Fruit fly (Drosophila melanogaster) whole organism, embryonic: ENCODE results near the gene Lrrk.

ENCODE experiments used
- Ada2b ChIP-seq: fragments of 200-800 bp; sonication (Bioruptor generic); IDR thresholded peaks from 2 replicates; pipeline ENCODE4 v1.3.6; 2022; ENCODE audit warnings: missing biosample characterization, missing genetic modification characterization
- Bteb2 ChIP-seq: fragments of 200-800 bp; sonication (Bioruptor generic); optimal IDR thresholded peaks from 2 replicates; lab custom pipeline; 2016; ENCODE audit warnings: missing biosample characterization, missing genetic modification characterization
- CG12299 ChIP-seq: fragments of 200-800 bp; sonication (Bioruptor generic); optimal IDR thresholded peaks from 2 replicates; lab custom pipeline; 2018; ENCODE audit warnings: missing biosample characterization, mild to moderate bottlenecking, missing genetic modification characterization
- CG1233 ChIP-seq: fragments of 200-800 bp; sonication (Bioruptor generic); optimal IDR thresholded peaks from 4 replicates; lab custom pipeline; 2018; ENCODE audit warnings: missing biosample characterization, mild to moderate bottlenecking, missing genetic modification characterization
- CG13287 ChIP-seq: fragments of 200-800 bp; sonication (Bioruptor generic); IDR thresholded peaks from 2 replicates; pipeline ENCODE4 v1.3.6; 2022; ENCODE audit warnings: missing biosample characterization, missing genetic modification characterization; ENCODE audit not compliant: partially characterized antibody
- CG14050 ChIP-seq: fragments of 200-800 bp; sonication (Bioruptor generic); IDR thresholded peaks from 3 replicates; pipeline ENCODE4 v1.3.6; 2022; ENCODE audit warnings: missing biosample characterization, missing genetic modification characterization
- CG14667 ChIP-seq: fragments of 200-800 bp; sonication (Bioruptor generic); IDR thresholded peaks from 2 replicates; pipeline ENCODE4 v1.3.6; 2022; ENCODE audit warnings: missing biosample characterization, missing genetic modification characterization
- CG14860 ChIP-seq: fragments of 200-800 bp; sonication (Bioruptor generic); IDR thresholded peaks from 3 replicates; pipeline ENCODE4 v1.3.6; 2022; ENCODE audit warnings: missing biosample characterization, missing genetic modification characterization; ENCODE audit not compliant: partially characterized antibody
- CG15514 ChIP-seq: fragments of 200-800 bp; sonication (Bioruptor generic); optimal IDR thresholded peaks from 3 replicates; lab custom pipeline; 2017; ENCODE audit warnings: missing biosample characterization, missing genetic modification characterization, mild to moderate bottlenecking, moderate library complexity, missing genetic modification reagents
- CG17568 ChIP-seq: fragments of 200-800 bp; sonication (Bioruptor generic); optimal IDR thresholded peaks from 2 replicates; lab custom pipeline; 2018; ENCODE audit warnings: missing biosample characterization, mild to moderate bottlenecking, missing genetic modification characterization, moderate library complexity
- CG1792 ChIP-seq: fragments of 200-800 bp; sonication (Bioruptor generic); optimal IDR thresholded peaks from 2 replicates; lab custom pipeline; 2016; ENCODE audit warnings: missing biosample characterization, missing genetic modification characterization
- CG18764 ChIP-seq: fragments of 200-800 bp; sonication (Bioruptor generic); optimal IDR thresholded peaks from 3 replicates; lab custom pipeline; 2016; ENCODE audit warnings: missing biosample characterization, missing genetic modification characterization
- CG2889 ChIP-seq: fragments of 200-800 bp; sonication (Bioruptor generic); IDR thresholded peaks from 3 replicates; pipeline ENCODE4 v1.3.6; 2022; ENCODE audit warnings: missing biosample characterization, missing genetic modification characterization
- CG33557 ChIP-seq: fragments of 200-800 bp; sonication (Bioruptor generic); optimal IDR thresholded peaks from 2 replicates; lab custom pipeline; 2019; ENCODE audit warnings: missing biosample characterization, mild to moderate bottlenecking, missing genetic modification characterization, moderate library complexity
- CG34422 ChIP-seq: fragments of 200-800 bp; sonication (Bioruptor generic); IDR thresholded peaks from 3 replicates; pipeline ENCODE4 v1.3.6; 2022; ENCODE audit warnings: missing biosample characterization, missing genetic modification characterization
- CG3847 ChIP-seq: fragments of 200-800 bp; sonication (Bioruptor generic); IDR thresholded peaks from 2 replicates; pipeline ENCODE4 v1.3.6; 2022; ENCODE audit warnings: missing biosample characterization, missing genetic modification characterization
- CG4707 ChIP-seq: fragments of 200-800 bp; sonication (Bioruptor generic); optimal IDR thresholded peaks from 2 replicates; lab custom pipeline; 2018; ENCODE audit warnings: missing biosample characterization, mild to moderate bottlenecking, missing genetic modification characterization, moderate library complexity
- CG5245 ChIP-seq: fragments of 200-800 bp; sonication (Bioruptor generic); optimal IDR thresholded peaks from 3 replicates; lab custom pipeline; 2016; ENCODE audit warnings: missing biosample characterization, missing genetic modification characterization
- CG6254 ChIP-seq: fragments of 200-800 bp; sonication (Bioruptor generic); optimal IDR thresholded peaks from 3 replicates; lab custom pipeline; 2017; ENCODE audit warnings: mild to moderate bottlenecking, missing biosample characterization, missing genetic modification reagents, missing genetic modification characterization
- CG6791 ChIP-seq: fragments of 200-800 bp; sonication (Bioruptor generic); IDR thresholded peaks from 3 replicates; pipeline ENCODE4 v1.3.6; 2022; ENCODE audit warnings: missing biosample characterization, missing genetic modification characterization; ENCODE audit not compliant: partially characterized antibody
- CG6813 ChIP-seq: fragments of 200-800 bp; sonication (Bioruptor generic); optimal IDR thresholded peaks from 2 replicates; lab custom pipeline; 2017; ENCODE audit warnings: missing biosample characterization, missing genetic modification characterization, mild to moderate bottlenecking, moderate library complexity, missing genetic modification reagents
- CG8388 ChIP-seq: fragments of 200-800 bp; sonication (Bioruptor generic); optimal IDR thresholded peaks from 2 replicates; lab custom pipeline; 2019; ENCODE audit warnings: missing biosample characterization, mild to moderate bottlenecking, missing genetic modification characterization, moderate library complexity
- Dref ChIP-seq: fragments of 200-800 bp; sonication (Bioruptor generic); IDR thresholded peaks from 2 replicates; pipeline ENCODE4 v1.3.6; 2022; ENCODE audit warnings: missing biosample characterization, missing genetic modification characterization
- HLH4C ChIP-seq: fragments of 200-800 bp; sonication (Bioruptor generic); IDR thresholded peaks from 3 replicates; pipeline ENCODE4 v1.3.6; 2022; ENCODE audit warnings: missing biosample characterization, missing genetic modification characterization; ENCODE audit not compliant: partially characterized antibody
- Hr39 ChIP-seq: fragments of >200 bp; optimal IDR thresholded peaks from 2 replicates; lab custom pipeline; 2017
- Hsf ChIP-seq: fragments of 200-800 bp; sonication (Bioruptor generic); optimal IDR thresholded peaks from 3 replicates; lab custom pipeline; 2016; ENCODE audit warnings: missing biosample characterization, missing genetic modification characterization
- Jarid2 ChIP-seq: fragments of 200-800 bp; sonication (Bioruptor generic); optimal IDR thresholded peaks from 3 replicates; lab custom pipeline; 2017; ENCODE audit warnings: mild to moderate bottlenecking, missing biosample characterization, missing genetic modification reagents, missing genetic modification characterization
- NC2β ChIP-seq: fragments of 200-800 bp; sonication (Bioruptor generic); optimal IDR thresholded peaks from 2 replicates; lab custom pipeline; 2016; ENCODE audit warnings: missing biosample characterization, missing genetic modification characterization
- PHDP ChIP-seq: fragments of 200-800 bp; sonication (Bioruptor generic); optimal IDR thresholded peaks from 3 replicates; lab custom pipeline; 2018; ENCODE audit warnings: missing biosample characterization, mild to moderate bottlenecking, missing genetic modification characterization, moderate library complexity
- Rx ChIP-seq: fragments of 200-800 bp; sonication (Bioruptor generic); IDR thresholded peaks from 2 replicates; pipeline ENCODE4 v1.3.6; 2022; ENCODE audit warnings: missing biosample characterization, missing genetic modification characterization
- Sry-δ ChIP-seq: fragments of 200-800 bp; sonication (Bioruptor generic); optimal IDR thresholded peaks from 2 replicates; lab custom pipeline; 2016; ENCODE audit warnings: missing biosample characterization, missing genetic modification characterization
- Taf1 ChIP-seq: fragments of 200-800 bp; sonication (Bioruptor generic); IDR thresholded peaks from 2 replicates; pipeline ENCODE4 v1.3.6; 2022; ENCODE audit warnings: missing biosample characterization, missing genetic modification characterization
- Usf ChIP-seq: fragments of 200-800 bp; sonication (Bioruptor generic); optimal IDR thresholded peaks from 2 replicates; lab custom pipeline; 2017; ENCODE audit warnings: missing genotype, missing biosample characterization, missing genetic modification characterization
- al ChIP-seq: fragments of 200-800 bp; sonication (Bioruptor generic); IDR thresholded peaks from 2 replicates; pipeline ENCODE4 v1.3.6; 2022; ENCODE audit warnings: missing biosample characterization, missing genetic modification characterization
- ci ChIP-seq: fragments of 200-800 bp; sonication (Bioruptor generic); IDR thresholded peaks from 3 replicates; pipeline ENCODE4 v1.3.6; 2022; ENCODE audit warnings: missing biosample characterization, missing genetic modification characterization
- crp ChIP-seq, 2 experiments: fragments of 200-800 bp; sonication (Bioruptor generic); optimal IDR thresholded peaks; 2 replicates in 1 of 2; 3 replicates in 1 of 2; lab custom pipeline; 2017; ENCODE audit warnings: missing biosample characterization in 2 of 2, missing genetic modification characterization in 2 of 2, mild to moderate bottlenecking in 1 of 2, moderate library complexity in 1 of 2
- dati ChIP-seq: fragments of 200-800 bp; sonication (Bioruptor generic); IDR thresholded peaks from 2 replicates; pipeline ENCODE4 v1.3.6; 2022; ENCODE audit warnings: missing biosample characterization, missing genetic modification characterization
- dmrt99B ChIP-seq: fragments of 200-800 bp; sonication (Bioruptor generic); optimal IDR thresholded peaks from 2 replicates; lab custom pipeline; 2018; ENCODE audit warnings: missing biosample characterization, mild to moderate bottlenecking, missing genetic modification characterization, moderate library complexity
- gcm2 ChIP-seq: fragments of 200-800 bp; sonication (Bioruptor generic); optimal IDR thresholded peaks from 2 replicates; lab custom pipeline; 2016; ENCODE audit warnings: missing biosample characterization, missing genetic modification characterization
- grau ChIP-seq: fragments of 200-800 bp; optimal IDR thresholded peaks from 3 replicates; lab custom pipeline; 2019; ENCODE audit warnings: missing biosample characterization, mild to moderate bottlenecking, missing genetic modification characterization, moderate library complexity
- ind ChIP-seq: fragments of 200-800 bp; sonication (Bioruptor generic); optimal IDR thresholded peaks from 3 replicates; lab custom pipeline; 2016; ENCODE audit warnings: missing biosample characterization, missing genetic modification characterization
- rib ChIP-seq: fragments of 200-800 bp; sonication (Bioruptor generic); IDR thresholded peaks from 2 replicates; pipeline ENCODE4 v1.3.6; 2022; ENCODE audit warnings: missing biosample characterization, missing genetic modification characterization
- scrt ChIP-seq: fragments of 200-800 bp; sonication (Bioruptor generic); optimal IDR thresholded peaks from 2 replicates; lab custom pipeline; 2018; ENCODE audit warnings: missing biosample characterization, mild to moderate bottlenecking, missing genetic modification characterization, moderate library complexity
- sens-2 ChIP-seq: fragments of 200-800 bp; sonication (Bioruptor generic); IDR thresholded peaks from 2 replicates; pipeline ENCODE4 v1.3.6; 2022; ENCODE audit warnings: missing biosample characterization, missing genetic modification characterization
- shn ChIP-seq: fragments of 200-800 bp; sonication (Bioruptor generic); optimal IDR thresholded peaks from 3 replicates; lab custom pipeline; 2016; ENCODE audit warnings: missing biosample characterization, missing genetic modification characterization
- stwl ChIP-seq: fragments of 200-800 bp; sonication (Bioruptor generic); optimal IDR thresholded peaks from 3 replicates; lab custom pipeline; 2018; ENCODE audit warnings: missing biosample characterization, mild to moderate bottlenecking, missing genetic modification characterization, moderate library complexity
- unc-4 ChIP-seq: fragments of 200-800 bp; sonication (Bioruptor generic); IDR thresholded peaks from 2 replicates; pipeline ENCODE4 v1.3.6; 2022; ENCODE audit warnings: missing biosample characterization, missing genetic modification characterization; ENCODE audit not compliant: partially characterized antibody
- vvl ChIP-seq: fragments of 200-800 bp; sonication (Bioruptor generic); IDR thresholded peaks from 2 replicates; pipeline ENCODE4 v1.3.6; 2022; ENCODE audit warnings: missing biosample characterization, missing genetic modification characterization
- wor ChIP-seq: fragments of 200-800 bp; sonication (Bioruptor generic); IDR thresholded peaks from 2 replicates; pipeline ENCODE4 v1.3.6; 2022; ENCODE audit warnings: missing biosample characterization, missing genetic modification characterization

The Lrrk gene

dm6 chr3R:20592517-20593462, 42.5 kb upstream of the Lrrk start, which contains the start of the genes Pus1 and bon (continued):
- TF ChIP-seq shn (GFP tag; lab: Kevin White, UChicago), result no peak
- peak; percentile 48; the same call in 1 of the 2 replicates for TF ChIP-seq rib (GFP tag; lab: Robert Waterston, UW)
- TF ChIP-seq dati, result no peak
- TF ChIP-seq CG3847 (GFP tag; lab: Robert Waterston, UW), result peak; percentile 64
- TF ChIP-seq HLH4C (GFP tag; lab: Robert Waterston, UW), result no peak
- peak; percentile 72; the same call in 2 of the 3 replicates for TF ChIP-seq CG34422
- TF ChIP-seq Hr39 (lab: Kevin White, UChicago), result no peak
- TF ChIP-seq ind (GFP tag; lab: Kevin White, UChicago), result peak; percentile 26
- no peak for TF ChIP-seq unc-4
- peak; percentile 79 for TF ChIP-seq stwl (tag; lab: Kevin White, UChicago)
- TF ChIP-seq CG14667, result no peak
- no peak for TF ChIP-seq dmrt99B (tag; lab: Kevin White, UChicago)
- no peak for TF ChIP-seq CG8388 (GFP tag; lab: Kevin White, UChicago)
- no peak for TF ChIP-seq CG4707 (GFP tag; lab: Kevin White, UChicago)
- TF ChIP-seq Rx (GFP tag; lab: Robert Waterston, UW), result no peak
- TF ChIP-seq CG2889 (GFP tag; lab: Robert Waterston, UW), result no peak
- TF ChIP-seq CG14050 (GFP tag; lab: Robert Waterston, UW), result no peak
- TF ChIP-seq vvl (GFP tag; lab: Robert Waterston, UW), result peak; percentile 87
- no peak for TF ChIP-seq Bteb2
- peak; percentile 34 for TF ChIP-seq CG1792
- TF ChIP-seq PHDP, result no peak
- peak; percentile 43 for TF ChIP-seq Hsf (GFP tag; lab: Kevin White, UChicago)
- TF ChIP-seq CG6813 (GFP tag; lab: Kevin White, UChicago), result no peak
- peak; percentile 46 for TF ChIP-seq NC2β
- TF ChIP-seq gcm2 (GFP tag; lab: Kevin White, UChicago), result no peak
- TF ChIP-seq CG18764 (GFP tag; lab: Kevin White, UChicago), result peak; percentile 97
- TF ChIP-seq CG6254, result no peak
- no peak for TF ChIP-seq al (GFP tag; lab: Robert Waterston, UW)
- TF ChIP-seq Usf (GFP tag; lab: Kevin White, UChicago), result no peak
- TF ChIP-seq ci (GFP tag; lab: Robert Waterston, UW), result peak; percentile 20; the same call in 1 of the 3 replicates
- TF ChIP-seq crp (GFP tag; optimal IDR thresholded peaks at IDR 0.05; lab: Kevin White, UChicago), result peak; percentile 18 to 86
- TF ChIP-seq Dref, result no peak
- no peak for TF ChIP-seq CG5245 (GFP tag; lab: Kevin White, UChicago)
- TF ChIP-seq scrt (GFP tag; lab: Kevin White, UChicago), result no peak
- TF ChIP-seq sens-2 (GFP tag; lab: Robert Waterston, UW), result no peak
- no peak for TF ChIP-seq CG12299 (tag; lab: Kevin White, UChicago)
- no peak for TF ChIP-seq Ada2b (GFP tag; lab: Robert Waterston, UW)
- peak; percentile 39 for TF ChIP-seq Sry-δ (GFP tag; lab: Kevin White, UChicago)
- TF ChIP-seq CG6791 (GFP tag; lab: Robert Waterston, UW), result no peak
- no peak for TF ChIP-seq CG33557 (GFP tag; lab: Kevin White, UChicago)
- peak; percentile 39; the same call in 1 of the 2 replicates for TF ChIP-seq CG13287 (GFP tag; lab: Robert Waterston, UW)
- TF ChIP-seq Taf1 (GFP tag; lab: Robert Waterston, UW), result no peak
- no peak for TF ChIP-seq CG17568 (GFP tag; lab: Kevin White, UChicago)
- TF ChIP-seq wor, result no peak
- 0 out of 3 replicates have a peak, but pooled peaks have one; percentile 7 for TF ChIP-seq CG14860 (GFP tag; lab: Robert Waterston, UW)
- TF ChIP-seq CG15514 (GFP tag; lab: Kevin White, UChicago), result peak; percentile 82
- peak; percentile 49 for TF ChIP-seq Jarid2 (GFP tag; lab: Kevin White, UChicago)
- TF ChIP-seq grau, result no peak
- TF ChIP-seq CG1233 (GFP tag; lab: Kevin White, UChicago), result no peak
